Worm (Caenorhabditis elegans) whole organism, L2 larva: Measurements from ENCODE around the gene C31B8.12.

ENCODE experiments used
- C34F6.9 ChIP-seq: fragments of 150-350 bp; optimal IDR thresholded peaks from 2 replicates; lab custom pipeline; 2014; ENCODE audit warnings: missing biosample characterization, missing genetic modification characterization
- F13H6.1 ChIP-seq: sonication (generic microtip); optimal IDR thresholded peaks from 2 replicates; lab custom pipeline; 2016; ENCODE audit warnings: missing genetic modification characterization, missing compliant biosample characterization
- R02D3.7 ChIP-seq: fragments of 150-350 bp; optimal IDR thresholded peaks from 2 replicates; lab custom pipeline; 2014; ENCODE audit warnings: missing biosample characterization, missing genetic modification characterization
- ZK546.5 ChIP-seq: sonication (generic microtip); optimal IDR thresholded peaks from 2 replicates; lab custom pipeline; 2017; ENCODE audit warnings: missing biosample characterization, missing genetic modification characterization
- alr-1 ChIP-seq: fragments of 150-350 bp; optimal IDR thresholded peaks from 2 replicates; lab custom pipeline; 2014; ENCODE audit warnings: missing biosample characterization, missing genetic modification characterization
- aly-2 ChIP-seq: fragments of 150-350 bp; optimal IDR thresholded peaks from 2 replicates; lab custom pipeline; 2014; ENCODE audit warnings: missing biosample characterization, missing genetic modification characterization
- ama-1 ChIP-seq: fragments of 150-350 bp; optimal IDR thresholded peaks from 2 replicates; lab custom pipeline; 2018; ENCODE audit warnings: inconsistent platforms
- blmp-1 ChIP-seq: sonication (generic microtip); optimal IDR thresholded peaks from 2 replicates; lab custom pipeline; 2017; ENCODE audit warnings: missing genetic modification characterization, mild to moderate bottlenecking, missing compliant biosample characterization, antibody characterized with exemption, moderate library complexity; ENCODE audit not compliant: insufficient read depth
- ceh-82 ChIP-seq: fragments of 150-350 bp; optimal IDR thresholded peaks from 2 replicates; lab custom pipeline; 2014; ENCODE audit warnings: missing biosample characterization, missing genetic modification characterization
- crh-2 ChIP-seq: sonication (generic microtip); optimal IDR thresholded peaks from 2 replicates; lab custom pipeline; 2017; ENCODE audit warnings: missing biosample characterization, missing genetic modification characterization
- dmd-4 ChIP-seq: sonication (generic microtip); optimal IDR thresholded peaks from 2 replicates; lab custom pipeline; 2017; ENCODE audit warnings: missing biosample characterization, missing genetic modification characterization
- egl-27 ChIP-seq: sonication (generic microtip); optimal IDR thresholded peaks from 3 replicates; lab custom pipeline; 2017; ENCODE audit warnings: missing biosample characterization, missing genetic modification reagents, missing genetic modification characterization
- elt-3 ChIP-seq: sonication (generic microtip); optimal IDR thresholded peaks from 2 replicates; lab custom pipeline; 2017; ENCODE audit warnings: missing biosample characterization, missing genetic modification characterization
- fos-1 ChIP-seq: fragments of 150-350 bp; optimal IDR thresholded peaks from 2 replicates; lab custom pipeline; 2014; ENCODE audit warnings: missing biosample characterization, missing genetic modification characterization
- gmeb-1 ChIP-seq: fragments of 150-350 bp; optimal IDR thresholded peaks from 2 replicates; lab custom pipeline; 2014; ENCODE audit warnings: missing biosample characterization, missing genetic modification characterization
- lin-11 ChIP-seq: fragments of 150-350 bp; sonication (generic microtip); optimal IDR thresholded peaks from 2 replicates; lab custom pipeline; 2014; ENCODE audit warnings: missing biosample characterization, missing genetic modification characterization, inconsistent platforms, mixed read lengths
- lsy-2 ChIP-seq, 2 experiments: fragments of 150-350 bp in 1 of 2; sonication (generic microtip) in 1 of 2; optimal IDR thresholded peaks; 2 replicates each; lab custom pipeline; 2014 to 2017; ENCODE audit warnings: missing biosample characterization in 2 of 2, missing genetic modification characterization in 2 of 2
- mab-5 ChIP-seq: fragments of 150-350 bp; optimal IDR thresholded peaks from 2 replicates; lab custom pipeline; 2014; ENCODE audit warnings: missing biosample characterization, missing genetic modification characterization
- mdl-1 ChIP-seq, 2 experiments: fragments of 150-350 bp in 1 of 2; sonication (generic microtip) in 1 of 2; optimal IDR thresholded peaks; 2 replicates each; lab custom pipeline; 2017; ENCODE audit warnings: missing biosample characterization in 2 of 2, missing genetic modification characterization in 2 of 2
- nhr-10 ChIP-seq: sonication (generic microtip); optimal IDR thresholded peaks from 2 replicates; lab custom pipeline; 2017; ENCODE audit warnings: missing biosample characterization, missing genetic modification characterization
- nhr-21 ChIP-seq: fragments of 150-350 bp; optimal IDR thresholded peaks from 2 replicates; lab custom pipeline; 2014; ENCODE audit warnings: missing biosample characterization, missing genetic modification characterization
- nhr-23 ChIP-seq: fragments of 150-350 bp; optimal IDR thresholded peaks from 2 replicates; lab custom pipeline; 2014; ENCODE audit warnings: missing biosample characterization, missing genetic modification reagents, missing genetic modification characterization
- nhr-237 ChIP-seq: fragments of 150-350 bp; optimal IDR thresholded peaks from 2 replicates; lab custom pipeline; 2014; ENCODE audit warnings: missing biosample characterization, missing genetic modification characterization
- nhr-25 ChIP-seq: fragments of 150-350 bp; sonication (generic microtip); optimal IDR thresholded peaks from 3 replicates; lab custom pipeline; 2014; ENCODE audit warnings: missing biosample characterization, missing genetic modification characterization
- nhr-6 ChIP-seq: fragments of 150-350 bp; optimal IDR thresholded peaks from 2 replicates; lab custom pipeline; 2014; ENCODE audit warnings: missing biosample characterization, missing genetic modification characterization
- nhr-77 ChIP-seq: fragments of 150-350 bp; optimal IDR thresholded peaks from 2 replicates; lab custom pipeline; 2014; ENCODE audit warnings: missing biosample characterization, missing genetic modification characterization
- peb-1 ChIP-seq: fragments of 150-350 bp; optimal IDR thresholded peaks from 2 replicates; lab custom pipeline; 2014; ENCODE audit warnings: missing biosample characterization, missing genetic modification characterization
- skn-1 ChIP-seq: sonication (generic microtip); optimal IDR thresholded peaks from 2 replicates; lab custom pipeline; 2017; ENCODE audit warnings: missing biosample characterization, missing genetic modification characterization
- sma-9 ChIP-seq, 2 experiments: fragments of 150-350 bp in 1 of 2; sonication (generic microtip) in 1 of 2; optimal IDR thresholded peaks; 2 replicates each; lab custom pipeline; 2014 to 2016; ENCODE audit warnings: missing genetic modification characterization in 2 of 2, mild to moderate bottlenecking in 1 of 2, missing biosample characterization in 1 of 2, missing compliant biosample characterization in 1 of 2, missing genetic modification reagents in 1 of 2, moderate library complexity in 1 of 2
- unc-39 ChIP-seq: fragments of 150-350 bp; optimal IDR thresholded peaks from 2 replicates; lab custom pipeline; 2014; ENCODE audit warnings: missing biosample characterization, missing genetic modification characterization
- unc-55 ChIP-seq: fragments of 150-350 bp; sonication (generic microtip); optimal IDR thresholded peaks from 3 replicates; lab custom pipeline; 2014; ENCODE audit warnings: missing biosample characterization, missing genetic modification reagents, missing genetic modification characterization
- unc-62 ChIP-seq: fragments of 150-350 bp; optimal IDR thresholded peaks from 2 replicates; lab custom pipeline; 2014; ENCODE audit warnings: missing biosample characterization, missing genetic modification reagents, missing genetic modification characterization
- zag-1 ChIP-seq: fragments of 150-350 bp; optimal IDR thresholded peaks from 2 replicates; lab custom pipeline; 2014; ENCODE audit warnings: missing biosample characterization, missing genetic modification characterization
- ztf-1 ChIP-seq: fragments of 200-800 bp; sonication (Bioruptor generic); conservative IDR thresholded peaks from 2 replicates; pipeline ENCODE4 v1.3.6; 2022; ENCODE audit warnings: missing genetic modification characterization, missing compliant biosample characterization
- ztf-11 ChIP-seq: sonication (generic microtip); optimal IDR thresholded peaks from 2 replicates; lab custom pipeline; 2017; ENCODE audit warnings: missing biosample characterization, missing genetic modification characterization

C31B8.12 gene

DNA sequence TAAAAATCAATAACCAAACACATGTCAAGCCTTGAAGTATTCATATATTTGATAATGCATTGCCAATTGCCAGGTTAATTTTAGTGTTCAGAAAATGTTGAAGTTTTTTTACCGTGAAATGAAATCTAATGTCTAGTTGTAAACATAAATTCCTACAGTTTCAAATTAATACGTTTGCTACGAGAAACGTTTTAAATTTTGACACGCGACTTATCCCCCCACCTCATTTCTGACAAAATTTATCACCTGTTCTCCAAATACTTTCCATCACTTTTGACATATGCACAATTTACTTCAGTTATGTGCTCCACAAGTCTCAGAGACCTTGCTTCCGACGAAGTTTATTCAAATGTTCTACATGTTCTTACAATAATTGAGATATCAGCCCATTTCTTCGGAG, 13.5 kb downstream of the C31B8.12 start, which contains the start of gene srh-146:
Gene srh-146, plus strand, starts transcription at position 301 of the 400 bp plus-strand sequence.
- TF ChIP-seq nhr-25 (tag; lab: Kevin White, UChicago) = no peak
- TF ChIP-seq ztf-1 (GFP tag; lab: Robert Waterston, UW) = no peak
- no peak for TF ChIP-seq unc-62
- no peak for TF ChIP-seq C34F6.9 (tag; lab: Kevin White, UChicago)
- no peak for TF ChIP-seq unc-39 (tag; lab: Kevin White, UChicago)
- TF ChIP-seq egl-27 (tag; lab: Kevin White, UChicago) = no peak
- TF ChIP-seq sma-9 (GFP tag; optimal IDR thresholded peaks at IDR 0.05; lab: Kevin White, UChicago) = no peak
- no peak for TF ChIP-seq sma-9 (tag; optimal IDR thresholded peaks at IDR 0.05; lab: Kevin White, UChicago)
- TF ChIP-seq fos-1 (tag; lab: Kevin White, UChicago) = no peak
- TF ChIP-seq nhr-23 = no peak
- no peak for TF ChIP-seq nhr-10 (tag; lab: Kevin White, UChicago)
- TF ChIP-seq mdl-1 (tag; optimal IDR thresholded peaks at IDR 0.05; lab: Kevin White, UChicago) = no peak
- TF ChIP-seq lsy-2 (tag; optimal IDR thresholded peaks at IDR 0.05; lab: Kevin White, UChicago) = no peak
- no peak for TF ChIP-seq F13H6.1
- TF ChIP-seq mab-5 (tag; lab: Kevin White, UChicago) = no peak

DNA sequence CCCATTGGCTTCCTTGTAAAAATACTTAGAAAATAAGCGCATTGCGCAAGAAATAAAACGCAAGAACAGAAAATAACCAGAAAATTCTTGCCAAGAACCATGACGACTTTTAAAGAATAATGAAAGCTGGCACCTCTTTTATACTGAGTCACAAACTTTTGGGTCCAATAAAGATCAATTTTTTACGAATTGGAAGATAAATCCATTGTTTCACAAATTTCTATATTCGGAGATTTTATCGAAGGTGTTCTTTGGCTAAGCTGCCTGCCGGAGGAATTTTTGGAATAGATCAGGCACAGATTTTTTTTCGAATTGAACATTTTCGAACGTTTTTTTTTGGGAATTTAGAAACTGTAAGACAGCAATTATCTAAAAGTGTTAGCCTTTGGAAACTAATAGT, 14.6 kb downstream of the C31B8.12 start, which contains the start of gene C31B8.9:
Gene C31B8.9, minus strand, starts transcription at position 101 of the 400 bp plus-strand sequence.
- TF ChIP-seq alr-1 = no peak
- no peak for TF ChIP-seq nhr-77 (tag; lab: Kevin White, UChicago)
- no peak for TF ChIP-seq lsy-2 (tag; optimal IDR thresholded peaks at IDR 0.05; lab: Kevin White, UChicago)
- no peak for TF ChIP-seq peb-1 (tag; lab: Kevin White, UChicago)
- TF ChIP-seq aly-2 (tag; lab: Kevin White, UChicago) = no peak
- no peak for TF ChIP-seq ceh-82
- no peak for TF ChIP-seq fos-1 (tag; lab: Kevin White, UChicago)
- no peak for TF ChIP-seq nhr-21 (tag; lab: Kevin White, UChicago)
- TF ChIP-seq nhr-10 (tag; lab: Kevin White, UChicago) = no peak
- TF ChIP-seq ama-1 (lab: Kevin White, UChicago) = no peak
- TF ChIP-seq ZK546.5 = no peak
- TF ChIP-seq nhr-237 = no peak
- TF ChIP-seq blmp-1 = no peak

DNA sequence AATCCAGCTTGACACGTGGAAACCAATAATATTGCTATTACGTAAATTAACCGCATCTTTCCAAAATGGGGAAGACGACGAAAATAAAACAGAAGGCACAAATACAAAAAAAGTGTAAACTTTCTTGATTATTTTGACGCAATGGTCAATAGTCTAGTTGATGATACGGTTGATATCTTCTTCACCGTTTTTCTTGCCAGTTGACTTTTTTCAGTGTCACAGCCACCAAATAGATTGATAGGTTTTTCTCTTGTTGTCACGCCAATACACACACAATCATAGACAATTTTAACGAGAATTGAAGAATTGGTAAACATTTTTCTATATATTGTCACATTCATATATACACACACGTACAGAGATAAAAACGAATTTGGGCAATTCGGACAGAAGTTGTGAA, 17.9 kb downstream of the C31B8.12 start, which contains the start of gene zmp-3:
Gene zmp-3, minus strand, starts transcription at position 101 of the 400 bp plus-strand sequence.
- TF ChIP-seq ztf-11 (tag; lab: Kevin White, UChicago) = no peak

DNA sequence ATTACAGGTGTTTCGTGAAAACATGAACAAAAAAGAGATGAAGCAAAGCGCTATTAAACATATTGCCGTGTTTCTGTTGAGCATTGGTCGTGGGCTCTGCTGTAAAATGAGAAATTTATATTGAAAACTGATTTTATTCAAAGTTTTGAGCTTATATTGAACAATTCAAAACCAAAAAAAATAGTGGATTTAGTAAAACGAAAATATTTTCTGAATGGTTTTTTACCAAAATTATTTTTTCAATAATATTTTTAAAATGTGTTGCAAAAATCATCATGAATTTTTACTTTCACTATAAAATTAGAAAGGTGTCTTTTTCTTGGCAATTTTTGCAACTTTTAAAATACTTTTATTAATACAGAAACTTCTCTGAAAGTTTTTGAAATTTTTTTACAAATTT, 24.2 kb downstream of the C31B8.12 start, which contains the start of gene C31B8.7:
Gene C31B8.7, minus strand, starts transcription at position 101 of the 400 bp plus-strand sequence.
- TF ChIP-seq crh-2 (no peak), dmd-4 (tag; lab: Kevin White, UChicago) (no peak)

DNA sequence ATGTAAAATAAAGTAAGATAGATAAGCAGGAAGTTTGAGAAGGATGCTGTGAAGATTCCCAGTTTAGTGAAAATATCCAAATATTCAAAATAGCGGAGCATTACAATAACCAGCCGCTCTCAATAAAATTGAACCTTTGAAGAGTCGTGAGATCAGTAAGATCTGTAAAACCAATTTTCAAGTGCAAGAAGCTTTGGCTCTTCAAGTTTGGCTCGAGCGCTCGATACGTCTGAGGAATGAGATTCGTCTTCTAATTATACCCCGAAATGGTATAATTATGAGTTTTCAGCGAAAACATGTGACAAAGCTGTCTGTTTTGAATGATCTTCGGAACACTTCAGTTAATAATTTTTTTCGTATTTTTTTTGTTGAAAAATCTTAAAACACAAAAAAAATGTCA, 27.6 kb downstream of the C31B8.12 start, which contains the start of gene str-46:
Gene str-46, minus strand, starts transcription at position 101 of the 400 bp plus-strand sequence.
- no peak for TF ChIP-seq ceh-82
- TF ChIP-seq nhr-237 = no peak
- no peak for TF ChIP-seq C34F6.9 (tag; lab: Kevin White, UChicago)
- no peak for TF ChIP-seq unc-55 (GFP tag; lab: Kevin White, UChicago)
- TF ChIP-seq alr-1 = no peak
- TF ChIP-seq elt-3 (tag; lab: Kevin White, UChicago) = no peak
- no peak for TF ChIP-seq unc-39 (tag; lab: Kevin White, UChicago)
- TF ChIP-seq F13H6.1 = no peak
- no peak for TF ChIP-seq lin-11 (tag; lab: Kevin White, UChicago)
- TF ChIP-seq nhr-23 = no peak
- no peak for TF ChIP-seq skn-1 (tag; lab: Kevin White, UChicago)
- no peak for TF ChIP-seq zag-1 (tag; lab: Kevin White, UChicago)
- no peak for TF ChIP-seq mdl-1 (tag; optimal IDR thresholded peaks at IDR 0.05; lab: Kevin White, UChicago)
- no peak for TF ChIP-seq unc-62
- TF ChIP-seq dmd-4 (tag; lab: Kevin White, UChicago) = no peak
- no peak for TF ChIP-seq gmeb-1 (tag; lab: Kevin White, UChicago)
- no peak for TF ChIP-seq nhr-6 (tag; lab: Kevin White, UChicago)
- TF ChIP-seq R02D3.7 (tag; lab: Kevin White, UChicago) = no peak
